Worm (Caenorhabditis elegans) whole organism, L2 larva: Measurements from ENCODE around the gene C38D9.2.
A peak's percentile ranks its signal among the peaks of the same experiment; 100 is the strongest.

Experiments used
- C34F6.9 ChIP-seq: fragments of 150-350 bp; optimal IDR thresholded peaks from 2 replicates; lab custom pipeline; 2014; ENCODE audit warnings: missing biosample characterization, missing genetic modification characterization
- F13H6.1 ChIP-seq: sonication (generic microtip); optimal IDR thresholded peaks from 2 replicates; lab custom pipeline; 2016; ENCODE audit warnings: missing genetic modification characterization, missing compliant biosample characterization
- Y55F3AM.14 ChIP-seq: fragments of 200-800 bp; sonication (Bioruptor generic); optimal IDR thresholded peaks from 2 replicates; lab custom pipeline; 2018; ENCODE audit warnings: mild to moderate bottlenecking, missing genetic modification characterization, missing compliant biosample characterization
- ZK546.5 ChIP-seq: sonication (generic microtip); optimal IDR thresholded peaks from 2 replicates; lab custom pipeline; 2017; ENCODE audit warnings: missing biosample characterization, missing genetic modification characterization
- aly-2 ChIP-seq: fragments of 150-350 bp; optimal IDR thresholded peaks from 2 replicates; lab custom pipeline; 2014; ENCODE audit warnings: missing biosample characterization, missing genetic modification characterization
- blmp-1 ChIP-seq: sonication (generic microtip); optimal IDR thresholded peaks from 2 replicates; lab custom pipeline; 2017; ENCODE audit warnings: missing genetic modification characterization, mild to moderate bottlenecking, missing compliant biosample characterization, antibody characterized with exemption, moderate library complexity; ENCODE audit not compliant: insufficient read depth
- ceh-16 ChIP-seq: fragments of 150-350 bp; optimal IDR thresholded peaks from 2 replicates; lab custom pipeline; 2014; ENCODE audit warnings: missing biosample characterization, missing genetic modification characterization
- ceh-82 ChIP-seq: fragments of 150-350 bp; optimal IDR thresholded peaks from 2 replicates; lab custom pipeline; 2014; ENCODE audit warnings: missing biosample characterization, missing genetic modification characterization
- crh-2 ChIP-seq: sonication (generic microtip); optimal IDR thresholded peaks from 2 replicates; lab custom pipeline; 2017; ENCODE audit warnings: missing biosample characterization, missing genetic modification characterization
- dmd-4 ChIP-seq: sonication (generic microtip); optimal IDR thresholded peaks from 2 replicates; lab custom pipeline; 2017; ENCODE audit warnings: missing biosample characterization, missing genetic modification characterization
- egl-27 ChIP-seq: sonication (generic microtip); optimal IDR thresholded peaks from 3 replicates; lab custom pipeline; 2017; ENCODE audit warnings: missing biosample characterization, missing genetic modification reagents, missing genetic modification characterization
- elt-1 ChIP-seq: fragments of 150-350 bp; optimal IDR thresholded peaks from 2 replicates; lab custom pipeline; 2014; ENCODE audit warnings: missing biosample characterization, missing genetic modification characterization
- fos-1 ChIP-seq: fragments of 150-350 bp; optimal IDR thresholded peaks from 2 replicates; lab custom pipeline; 2014; ENCODE audit warnings: missing biosample characterization, missing genetic modification characterization
- lin-39 ChIP-seq: fragments of 150-350 bp; optimal IDR thresholded peaks from 2 replicates; lab custom pipeline; 2014; ENCODE audit warnings: missing biosample characterization, missing genetic modification reagents, missing genetic modification characterization
- mab-5 ChIP-seq: fragments of 150-350 bp; optimal IDR thresholded peaks from 2 replicates; lab custom pipeline; 2014; ENCODE audit warnings: missing biosample characterization, missing genetic modification characterization
- mbf-1 ChIP-seq: sonication (generic microtip); optimal IDR thresholded peaks from 2 replicates; lab custom pipeline; 2017; ENCODE audit warnings: missing biosample characterization, missing genetic modification characterization
- mdl-1 ChIP-seq, 2 experiments: fragments of 150-350 bp in 1 of 2; sonication (generic microtip) in 1 of 2; optimal IDR thresholded peaks; 2 replicates each; lab custom pipeline; 2017; ENCODE audit warnings: missing biosample characterization in 2 of 2, missing genetic modification characterization in 2 of 2
- nhr-10 ChIP-seq: sonication (generic microtip); optimal IDR thresholded peaks from 2 replicates; lab custom pipeline; 2017; ENCODE audit warnings: missing biosample characterization, missing genetic modification characterization
- nhr-12 ChIP-seq: fragments of 150-350 bp; optimal IDR thresholded peaks from 2 replicates; lab custom pipeline; 2014; ENCODE audit warnings: missing biosample characterization, missing genetic modification characterization
- nhr-129 ChIP-seq: fragments of 150-350 bp; optimal IDR thresholded peaks from 2 replicates; lab custom pipeline; 2014; ENCODE audit warnings: missing biosample characterization, missing genetic modification characterization
- nhr-23 ChIP-seq: fragments of 150-350 bp; optimal IDR thresholded peaks from 2 replicates; lab custom pipeline; 2014; ENCODE audit warnings: missing biosample characterization, missing genetic modification reagents, missing genetic modification characterization
- nhr-237 ChIP-seq: fragments of 150-350 bp; optimal IDR thresholded peaks from 2 replicates; lab custom pipeline; 2014; ENCODE audit warnings: missing biosample characterization, missing genetic modification characterization
- nhr-25 ChIP-seq: fragments of 150-350 bp; sonication (generic microtip); optimal IDR thresholded peaks from 3 replicates; lab custom pipeline; 2014; ENCODE audit warnings: missing biosample characterization, missing genetic modification characterization
- peb-1 ChIP-seq: fragments of 150-350 bp; optimal IDR thresholded peaks from 2 replicates; lab custom pipeline; 2014; ENCODE audit warnings: missing biosample characterization, missing genetic modification characterization
- skn-1 ChIP-seq: sonication (generic microtip); optimal IDR thresholded peaks from 2 replicates; lab custom pipeline; 2017; ENCODE audit warnings: missing biosample characterization, missing genetic modification characterization
- sma-3 ChIP-seq: sonication (generic microtip); optimal IDR thresholded peaks from 2 replicates; lab custom pipeline; 2016; ENCODE audit warnings: missing genetic modification reagents, missing genetic modification characterization, missing compliant biosample characterization
- snpc-4 ChIP-seq: fragments of 150-350 bp; optimal IDR thresholded peaks from 2 replicates; lab custom pipeline; 2014; ENCODE audit warnings: missing biosample characterization, missing genetic modification characterization
- unc-55 ChIP-seq: fragments of 150-350 bp; sonication (generic microtip); optimal IDR thresholded peaks from 3 replicates; lab custom pipeline; 2014; ENCODE audit warnings: missing biosample characterization, missing genetic modification reagents, missing genetic modification characterization
- unc-62 ChIP-seq: fragments of 150-350 bp; optimal IDR thresholded peaks from 2 replicates; lab custom pipeline; 2014; ENCODE audit warnings: missing biosample characterization, missing genetic modification reagents, missing genetic modification characterization
- ztf-1 ChIP-seq: fragments of 200-800 bp; sonication (Bioruptor generic); conservative IDR thresholded peaks from 2 replicates; pipeline ENCODE4 v1.3.6; 2022; ENCODE audit warnings: missing genetic modification characterization, missing compliant biosample characterization
- ztf-11 ChIP-seq: sonication (generic microtip); optimal IDR thresholded peaks from 2 replicates; lab custom pipeline; 2017; ENCODE audit warnings: missing biosample characterization, missing genetic modification characterization

Gene C38D9.2

DNA sequence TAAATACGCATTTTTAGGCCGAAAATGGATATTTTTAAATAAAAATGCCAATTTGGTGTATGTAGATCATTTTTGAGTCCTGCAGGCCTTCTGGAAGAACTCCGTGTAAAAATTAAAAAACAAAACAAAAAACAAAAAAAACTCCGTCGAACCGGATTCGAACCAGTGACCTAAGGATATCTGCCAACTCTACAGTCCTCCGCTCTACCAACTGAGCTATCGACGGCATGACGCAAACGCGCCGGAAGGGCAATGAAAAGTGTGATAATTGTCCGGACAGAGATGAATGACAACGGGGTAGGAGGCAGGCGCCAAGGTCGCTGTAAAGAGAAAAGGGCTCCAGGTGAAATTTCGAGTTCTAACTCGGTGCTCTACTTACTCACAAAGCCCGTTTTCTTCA lies 24.6 kb upstream of the C38D9.2 start:
- TF ChIP-seq elt-1 = no peak
- TF ChIP-seq, all 48 proteins: peak for 0

DNA sequence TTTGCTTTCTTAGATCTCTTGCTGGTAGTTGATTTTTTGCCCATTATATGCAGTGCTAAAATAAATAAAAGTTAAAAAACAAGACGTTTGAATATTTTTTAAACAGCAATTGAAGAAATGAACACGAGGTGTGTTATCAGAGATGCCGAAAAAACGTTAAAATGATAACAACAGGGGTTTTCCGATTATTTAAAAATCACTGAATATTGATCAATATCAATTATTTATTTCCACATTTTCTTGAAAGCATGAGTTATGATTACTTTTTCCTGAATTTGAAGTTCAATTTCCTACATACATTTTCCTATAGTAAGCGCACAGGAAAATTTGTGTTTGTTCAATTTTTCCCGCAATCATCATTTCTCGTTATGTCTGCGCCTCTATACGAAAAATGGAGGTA lies 20.0 kb upstream of the C38D9.2 start:
- no peak for TF ChIP-seq sma-3 (GFP tag; lab: Kevin White, UChicago)
- TF ChIP-seq fos-1 (tag; lab: Kevin White, UChicago) = peak; percentile 1
- TF ChIP-seq, all 48 proteins: peak for 1

DNA sequence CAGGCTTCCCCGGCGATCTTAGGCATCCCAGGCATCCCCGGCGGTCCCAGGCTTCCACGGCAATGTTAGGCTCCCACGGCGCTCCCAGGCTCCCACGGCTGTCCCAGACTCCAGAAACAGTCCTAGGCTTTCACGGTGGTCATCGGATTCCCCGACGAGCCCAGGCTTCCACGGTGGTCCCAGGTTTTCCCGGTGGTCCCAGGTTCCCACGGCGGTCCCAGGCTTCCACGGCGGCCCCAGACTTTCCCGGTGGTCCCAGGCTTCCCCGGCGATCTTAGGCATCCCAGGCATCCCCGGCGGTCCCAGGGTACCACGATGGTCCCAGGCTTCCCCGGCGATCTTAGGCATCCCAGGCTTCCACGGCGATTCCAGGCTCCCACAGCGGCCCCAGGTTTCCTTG lies 18.3 kb upstream of the C38D9.2 start:
- TF ChIP-seq peb-1 (tag; lab: Kevin White, UChicago) (no peak), aly-2 (tag; lab: Kevin White, UChicago) (no peak), crh-2 (tag; lab: Kevin White, UChicago) (no peak), nhr-10 (tag; lab: Kevin White, UChicago) (no peak), ceh-82 (tag; lab: Kevin White, UChicago) (no peak), lin-39 (tag; lab: Kevin White, UChicago) (no peak), ceh-16 (tag; lab: Kevin White, UChicago) (no peak), dmd-4 (tag; lab: Kevin White, UChicago) (no peak), mab-5 (tag; lab: Kevin White, UChicago) (no peak), nhr-129 (tag; lab: Kevin White, UChicago) (no peak), unc-55 (no peak), C34F6.9 (tag; lab: Kevin White, UChicago) (no peak)

DNA sequence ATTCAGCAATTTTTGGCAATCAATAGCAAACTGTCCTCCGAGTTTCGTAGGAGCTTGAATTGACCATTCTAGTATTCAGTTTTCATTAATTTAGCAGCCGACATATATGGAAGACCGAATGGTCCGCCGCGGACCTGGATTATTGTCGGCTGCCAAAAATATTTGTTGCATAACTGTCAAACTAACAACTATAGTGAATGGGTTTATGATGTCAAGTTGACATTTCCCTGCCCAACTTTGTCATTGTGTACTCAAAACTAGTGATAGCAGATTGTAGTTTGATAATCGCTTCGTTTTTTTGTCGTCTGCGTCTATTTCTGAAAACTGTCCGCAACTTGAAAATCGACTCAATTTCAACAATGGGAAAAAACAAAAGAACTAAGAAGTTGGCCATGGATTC lies 17.6 kb upstream of the C38D9.2 start, which contains the start of gene fbxa-176:
Gene fbxa-176, plus strand, starts transcription at position 314 of the 400 bp plus-strand sequence.
- TF ChIP-seq peb-1 (tag; lab: Kevin White, UChicago) = no peak
- TF ChIP-seq fos-1 (tag; lab: Kevin White, UChicago) = peak; percentile 41
- no peak for TF ChIP-seq ztf-11 (tag; lab: Kevin White, UChicago)

DNA sequence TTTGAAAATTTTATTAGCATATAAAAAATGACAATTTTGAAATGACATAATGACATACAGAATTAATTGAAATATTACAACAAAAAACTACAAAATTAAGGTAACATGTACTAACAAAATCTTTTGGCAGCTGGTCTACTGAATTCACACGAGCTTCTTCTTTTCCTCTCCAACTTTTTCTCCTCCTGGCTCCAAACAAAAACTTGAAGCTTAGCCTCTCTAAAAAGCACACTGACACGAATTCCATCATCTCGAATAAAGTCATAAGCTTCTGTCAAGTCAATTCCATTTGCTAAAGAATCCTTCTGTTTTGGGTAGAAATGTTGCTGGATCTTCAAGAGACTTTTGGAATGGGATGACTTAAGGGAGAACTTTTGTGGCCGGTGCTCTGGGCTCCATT lies 15.6 kb upstream of the C38D9.2 start:
- no peak for TF ChIP-seq nhr-10 (tag; lab: Kevin White, UChicago)
- TF ChIP-seq aly-2 (tag; lab: Kevin White, UChicago) = no peak
- TF ChIP-seq mdl-1 (tag; optimal IDR thresholded peaks at IDR 0.05; lab: Kevin White, UChicago) = no peak
- TF ChIP-seq, all 48 proteins: peak for 0

DNA sequence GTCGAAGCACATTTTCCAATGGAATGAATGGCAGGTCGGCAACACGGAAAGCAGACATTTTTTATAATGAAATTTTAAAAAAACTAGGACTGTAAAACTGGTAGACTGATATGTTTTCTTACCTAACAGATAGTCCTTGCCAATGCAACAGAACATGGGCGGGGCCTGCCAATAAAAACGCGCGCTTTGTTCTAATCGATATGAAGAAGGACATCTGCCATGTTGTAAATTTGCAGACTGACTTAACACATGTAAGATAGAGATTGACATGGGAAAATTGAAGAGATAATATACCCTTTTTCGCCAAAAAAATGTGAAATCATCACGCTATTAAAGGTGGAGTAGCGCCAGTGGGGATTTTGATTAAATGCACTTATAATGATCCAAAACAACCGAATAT lies 14.2 kb upstream of the C38D9.2 start, which contains the start of gene C38D9.8:
Gene C38D9.8, minus strand, starts transcription at position 101 of the 400 bp plus-strand sequence.
- TF ChIP-seq nhr-12 (tag; lab: Kevin White, UChicago) (no peak), nhr-237 (tag; lab: Kevin White, UChicago) (no peak), aly-2 (tag; lab: Kevin White, UChicago) (no peak), F13H6.1 (tag; lab: Kevin White, UChicago) (no peak), snpc-4 (tag; lab: Kevin White, UChicago) (no peak), lin-39 (tag; lab: Kevin White, UChicago) (no peak), peb-1 (tag; lab: Kevin White, UChicago) (no peak), Y55F3AM.14 (no peak), nhr-10 (tag; lab: Kevin White, UChicago) (no peak), unc-55 (no peak), egl-27 (no peak), skn-1 (no peak), elt-1 (no peak), unc-62 (GFP tag; lab: Kevin White, UChicago) (no peak), nhr-25 (no peak), crh-2 (tag; lab: Kevin White, UChicago) (no peak), mbf-1 (tag; lab: Kevin White, UChicago) (no peak), blmp-1 (no peak)

DNA sequence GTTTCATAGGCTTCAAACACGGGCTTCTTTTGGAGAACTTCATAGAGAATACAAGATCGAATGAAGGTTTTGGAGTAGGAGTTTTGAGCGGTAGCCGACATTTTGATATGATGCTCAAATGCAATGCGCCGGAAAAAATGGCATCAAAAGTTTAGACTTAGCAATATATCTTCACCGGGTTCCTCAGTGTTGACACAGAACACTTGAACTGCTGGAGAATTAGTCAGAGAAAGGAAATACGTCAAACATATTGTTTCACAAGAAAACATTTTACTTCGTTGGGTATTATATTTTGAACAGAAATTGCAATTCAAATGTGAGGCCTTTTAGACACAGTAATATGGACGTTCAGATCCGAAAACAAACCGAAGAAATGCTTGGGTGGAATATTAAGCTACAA lies 8.6 kb upstream of the C38D9.2 start, which contains the start of gene fbxa-174:
Gene fbxa-174, minus strand, starts transcription at position 101 of the 400 bp plus-strand sequence.
- TF ChIP-seq blmp-1 = no peak
- no peak for TF ChIP-seq nhr-237 (tag; lab: Kevin White, UChicago)
- no peak for TF ChIP-seq ZK546.5 (tag; lab: Kevin White, UChicago)
- no peak for TF ChIP-seq peb-1 (tag; lab: Kevin White, UChicago)
- no peak for TF ChIP-seq nhr-23 (tag; lab: Kevin White, UChicago)
- no peak for TF ChIP-seq ztf-1
- TF ChIP-seq snpc-4 (tag; lab: Kevin White, UChicago) = no peak
